Worm (Caenorhabditis elegans): ENCODE results near the gene clec-202.

Gene clec-202

DNA sequence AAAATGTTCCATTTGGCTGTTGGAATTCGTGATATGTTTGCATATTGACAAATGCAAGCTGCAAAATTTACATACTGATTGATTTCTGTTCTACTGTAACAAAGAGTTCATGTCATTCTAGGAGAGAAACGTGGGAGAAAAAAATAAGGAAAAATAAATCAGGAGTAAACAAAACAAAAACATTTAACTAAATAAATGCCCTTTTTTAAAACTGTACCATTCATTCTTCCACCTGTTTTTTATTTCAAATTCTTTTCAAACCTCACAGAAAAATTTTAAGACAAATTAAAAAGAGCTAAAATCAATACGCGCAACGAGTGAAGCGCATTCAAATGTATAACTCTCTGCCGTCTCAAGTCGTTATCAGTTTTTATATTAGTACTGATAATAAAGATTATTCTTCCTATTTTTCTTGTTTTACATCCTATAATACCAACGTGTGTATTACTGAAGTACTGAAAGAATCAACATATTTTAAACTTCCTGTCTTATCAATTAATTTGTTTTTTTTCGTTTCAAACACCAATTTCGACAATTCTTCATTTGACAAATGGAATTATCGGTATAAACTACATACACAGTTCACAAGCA lies 22.2 kb upstream of the clec-202 start, which contains the start of gene C49C3.10:
Gene C49C3.10 (minus strand): TSS at position 51 of the 591 bp plus-strand sequence.
- TF ChIP-seq ref-1 (GFP tag; conservative IDR thresholded peaks at IDR 0.05) = no peak
- TF ChIP-seq klf-2 (GFP tag; conservative IDR thresholded peaks at IDR 0.05) = no peak
- no peak for TF ChIP-seq T22C8.4 (GFP tag; IDR thresholded peaks at IDR 0.05)
- TF ChIP-seq tab-1 (GFP tag; IDR thresholded peaks at IDR 0.05) = no peak
- no peak for TF ChIP-seq ztf-23 (GFP tag; IDR thresholded peaks at IDR 0.05)

DNA sequence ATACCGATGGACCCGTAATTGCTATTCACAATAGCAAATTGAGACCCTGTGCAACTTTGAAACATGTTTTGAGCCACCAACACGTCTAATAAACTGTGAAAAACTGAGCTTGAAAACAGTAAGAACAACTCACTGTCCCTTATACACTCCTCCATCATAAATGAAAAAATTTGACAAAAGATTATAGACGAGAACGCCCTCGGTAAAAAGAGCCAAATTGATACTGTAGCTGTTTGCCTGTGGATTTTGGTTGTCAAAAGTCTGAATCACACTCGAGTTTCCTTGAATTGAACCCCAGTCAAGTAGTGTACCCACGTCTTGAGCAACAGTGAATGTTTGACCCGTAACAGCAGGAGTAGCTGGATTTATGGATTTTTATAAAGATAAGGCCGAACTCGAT lies 20.2 kb upstream of the clec-202 start:
- no peak for TF ChIP-seq med-1 (GFP tag; optimal IDR thresholded peaks at IDR 0.05; ENCODE audit: insufficient read depth)
- TF ChIP-seq tab-1 (GFP tag; IDR thresholded peaks at IDR 0.05) = no peak
- no peak for TF ChIP-seq ref-1 (GFP tag; conservative IDR thresholded peaks at IDR 0.05)
- TF ChIP-seq ztf-23 (GFP tag; IDR thresholded peaks at IDR 0.05) = no peak
- TF ChIP-seq ztf-29 (GFP tag; IDR thresholded peaks at IDR 0.05) = no peak
- TF ChIP-seq T22C8.4 (GFP tag; IDR thresholded peaks at IDR 0.05) = no peak
- TF ChIP-seq cog-1 (tag; optimal IDR thresholded peaks at IDR 0.05) = no peak
- no peak for TF ChIP-seq flt-1 (GFP tag; IDR thresholded peaks at IDR 0.05)
- no peak for TF ChIP-seq klf-2 (GFP tag; conservative IDR thresholded peaks at IDR 0.05)

ce11 chrIV:17342179-17342578 lies 19.1 kb upstream of the clec-202 start, which contains the start of gene C49C3.9:
Gene C49C3.9, minus strand, starts transcription at chrIV:17342314.
- TF ChIP-seq tab-1 (GFP tag; IDR thresholded peaks at IDR 0.05) = no peak
- no peak for TF ChIP-seq med-1 (GFP tag; optimal IDR thresholded peaks at IDR 0.05; ENCODE audit: insufficient read depth)
- TF ChIP-seq T22C8.4 (GFP tag; IDR thresholded peaks at IDR 0.05) = no peak
- no peak for TF ChIP-seq flt-1 (GFP tag; IDR thresholded peaks at IDR 0.05)
- TF ChIP-seq ztf-23 (GFP tag; IDR thresholded peaks at IDR 0.05) = no peak

- TF ChIP-seq med-1 (GFP tag; optimal IDR thresholded peaks at IDR 0.05; ENCODE audit: insufficient read depth) = no peak
Observed at ce11 chrIV:17342667-17343066, 18.6 kb upstream of the clec-202 start, which contains the start of gene C49C3.21. Gene C49C3.21, plus strand, starts transcription at chrIV:17342967.

DNA sequence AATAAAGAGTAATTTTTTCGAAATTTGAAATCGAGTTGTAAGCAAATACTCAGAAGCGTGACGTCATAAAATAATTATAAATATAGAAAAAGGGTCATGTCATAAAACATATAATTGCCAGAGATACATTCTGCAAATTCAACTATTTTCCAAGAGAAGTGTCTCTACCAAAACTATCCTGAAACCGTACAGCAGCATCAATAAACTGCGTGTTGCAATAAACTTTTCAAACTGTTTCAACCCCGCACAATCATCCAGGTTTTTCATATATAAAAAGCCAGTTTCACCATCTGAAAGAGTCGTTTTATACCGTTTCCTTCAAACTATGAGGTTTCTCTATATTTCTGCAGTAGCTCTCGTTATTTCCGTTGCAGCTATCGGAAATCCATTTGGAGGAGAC lies 17.8 kb upstream of the clec-202 start, which contains the start of gene C49C3.11:
Gene C49C3.11 (plus strand): TSS at position 301 of the 400 bp plus-strand sequence.
- TF ChIP-seq flt-1 (GFP tag; IDR thresholded peaks at IDR 0.05) (no peak), ztf-29 (GFP tag; IDR thresholded peaks at IDR 0.05) (no peak), tab-1 (GFP tag; IDR thresholded peaks at IDR 0.05) (no peak), T22C8.4 (GFP tag; IDR thresholded peaks at IDR 0.05) (no peak), med-1 (GFP tag; optimal IDR thresholded peaks at IDR 0.05; ENCODE audit: insufficient read depth) (no peak), ref-1 (GFP tag; conservative IDR thresholded peaks at IDR 0.05) (no peak), ztf-23 (GFP tag; IDR thresholded peaks at IDR 0.05) (no peak), cog-1 (tag; optimal IDR thresholded peaks at IDR 0.05) (no peak), klf-2 (GFP tag; conservative IDR thresholded peaks at IDR 0.05) (no peak)

- no peak for TF ChIP-seq ref-1 (GFP tag; conservative IDR thresholded peaks at IDR 0.05)
Observed at ce11 chrIV:17346599-17347218, 14.5 kb upstream of the clec-202 start, which contains the start of the genes clec-197 and clec-198. Gene clec-197, minus strand, starts transcription at chrIV:17346699. Gene clec-198, plus strand, starts transcription at chrIV:17347168.

DNA sequence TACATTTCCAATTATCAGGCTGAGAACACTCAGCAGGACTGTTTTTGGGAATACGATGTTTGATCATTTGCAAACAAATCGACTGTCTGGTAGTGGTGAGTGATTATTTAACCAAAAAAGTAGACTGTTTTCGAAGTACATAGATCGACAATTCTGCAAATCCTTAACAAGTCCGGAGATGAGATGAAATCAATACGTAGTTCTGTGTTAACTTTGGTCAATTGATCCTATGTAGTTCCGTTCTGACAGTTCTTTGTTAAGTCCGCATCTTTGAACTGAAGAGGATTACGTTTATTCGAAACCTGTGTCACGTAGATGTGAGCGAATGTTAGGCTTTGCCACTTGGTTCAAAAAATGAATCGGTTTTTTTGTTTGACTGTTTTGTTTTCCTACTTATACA lies 9.7 kb upstream of the clec-202 start, which contains the start of gene clec-199:
Gene clec-199 (plus strand): TSS at position 301 of the 400 bp plus-strand sequence.
- TF ChIP-seq ztf-23 (GFP tag; IDR thresholded peaks at IDR 0.05) = no peak
- TF ChIP-seq ref-1 (GFP tag; conservative IDR thresholded peaks at IDR 0.05) = no peak
- TF ChIP-seq ztf-29 (GFP tag; IDR thresholded peaks at IDR 0.05) = no peak
- TF ChIP-seq tab-1 (GFP tag; IDR thresholded peaks at IDR 0.05) = no peak
- TF ChIP-seq med-1 (GFP tag; optimal IDR thresholded peaks at IDR 0.05; ENCODE audit: insufficient read depth) = no peak
- TF ChIP-seq klf-2 (GFP tag; conservative IDR thresholded peaks at IDR 0.05) = no peak
- no peak for TF ChIP-seq T22C8.4 (GFP tag; IDR thresholded peaks at IDR 0.05)
- TF ChIP-seq cog-1 (tag; optimal IDR thresholded peaks at IDR 0.05) = no peak
- no peak for TF ChIP-seq flt-1 (GFP tag; IDR thresholded peaks at IDR 0.05)

DNA sequence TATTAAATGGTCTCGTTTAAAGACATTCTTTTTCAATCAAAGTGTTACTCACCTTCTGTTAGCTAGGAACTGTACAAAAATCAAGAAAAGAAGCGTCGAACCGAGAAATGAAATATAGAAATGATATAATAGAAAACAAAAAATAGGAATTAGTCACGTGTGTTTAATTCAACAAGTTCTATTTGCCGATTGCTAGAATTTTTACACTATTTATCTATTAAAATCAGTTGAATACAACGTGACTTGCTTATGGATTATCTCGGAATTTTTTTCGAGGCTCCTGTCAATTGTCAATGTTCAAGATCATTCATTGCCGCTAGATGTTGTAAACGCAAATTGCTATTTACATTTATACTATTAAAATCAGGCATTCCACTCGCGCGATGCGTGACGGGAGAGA lies 6.1 kb downstream of the clec-202 start, which contains the start of gene zipt-17:
Gene zipt-17 (minus strand): TSS at position 101 of the 400 bp plus-strand sequence.
- TF ChIP-seq ref-1 (GFP tag; conservative IDR thresholded peaks at IDR 0.05) (no peak), med-1 (GFP tag; optimal IDR thresholded peaks at IDR 0.05; ENCODE audit: insufficient read depth) (no peak), cog-1 (tag; optimal IDR thresholded peaks at IDR 0.05) (no peak), tab-1 (GFP tag; IDR thresholded peaks at IDR 0.05) (no peak), T22C8.4 (GFP tag; IDR thresholded peaks at IDR 0.05) (no peak), ztf-23 (GFP tag; IDR thresholded peaks at IDR 0.05) (no peak), ztf-29 (GFP tag; IDR thresholded peaks at IDR 0.05) (no peak)

DNA sequence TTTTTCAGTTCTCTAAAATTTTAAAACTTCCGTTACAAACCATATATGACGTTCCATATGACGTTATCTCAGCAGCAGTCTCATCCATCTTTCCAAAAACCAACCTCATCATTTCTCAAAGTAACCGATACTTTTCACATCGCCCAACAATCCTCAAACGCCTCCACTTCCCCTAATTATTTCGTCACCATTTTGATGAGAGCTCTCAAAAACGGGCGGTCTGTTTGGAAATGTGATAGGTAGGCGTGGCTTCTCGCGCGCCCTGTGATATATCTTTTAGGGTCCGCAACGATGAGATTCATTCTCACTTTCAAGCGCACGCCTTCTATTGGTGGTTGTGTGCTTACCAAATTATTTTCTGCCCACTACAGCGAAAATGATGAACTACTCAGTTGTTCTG lies 7.0 kb downstream of the clec-202 start, which contains the start of gene trh-1:
Gene trh-1 (plus strand): TSS at position 301 of the 400 bp plus-strand sequence.
- TF ChIP-seq flt-1 (GFP tag; IDR thresholded peaks at IDR 0.05) = no peak
- no peak for TF ChIP-seq med-1 (GFP tag; optimal IDR thresholded peaks at IDR 0.05; ENCODE audit: insufficient read depth)
- no peak for TF ChIP-seq cog-1 (tag; optimal IDR thresholded peaks at IDR 0.05)
- TF ChIP-seq ztf-23 (GFP tag; IDR thresholded peaks at IDR 0.05) = no peak
- no peak for TF ChIP-seq klf-2 (GFP tag; conservative IDR thresholded peaks at IDR 0.05)
- TF ChIP-seq T22C8.4 (GFP tag; IDR thresholded peaks at IDR 0.05) = no peak
- no peak for TF ChIP-seq ztf-29 (GFP tag; IDR thresholded peaks at IDR 0.05)
- TF ChIP-seq ref-1 (GFP tag; conservative IDR thresholded peaks at IDR 0.05) = no peak
- TF ChIP-seq tab-1 (GFP tag; IDR thresholded peaks at IDR 0.05) = no peak

DNA sequence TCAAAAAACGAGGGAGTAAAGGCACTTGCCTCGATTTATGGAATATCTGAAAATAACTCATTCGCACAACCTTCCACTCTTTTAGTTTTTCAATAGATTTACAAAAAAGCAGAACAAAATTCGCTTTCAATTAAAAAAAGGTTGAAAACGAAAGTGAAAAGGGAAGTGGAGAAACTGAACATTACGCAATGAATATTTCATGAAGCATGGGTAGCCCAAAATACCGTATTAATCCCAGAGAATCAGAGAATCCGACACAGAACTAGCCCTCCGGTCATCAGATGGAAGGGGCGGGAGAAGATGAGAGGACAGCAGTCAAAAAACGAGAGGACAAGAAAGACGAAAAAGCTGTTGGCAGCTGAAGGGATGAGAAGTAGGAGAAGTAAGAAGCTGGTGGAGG lies 10.2 kb downstream of the clec-202 start, which contains the start of gene C30H6.5:
Gene C30H6.5 (plus strand): TSS at position 301 of the 400 bp plus-strand sequence.
- no peak for TF ChIP-seq ref-1 (GFP tag; conservative IDR thresholded peaks at IDR 0.05)
- TF ChIP-seq ztf-23 (GFP tag; IDR thresholded peaks at IDR 0.05) = no peak
- no peak for TF ChIP-seq flt-1 (GFP tag; IDR thresholded peaks at IDR 0.05)
- no peak for TF ChIP-seq T22C8.4 (GFP tag; IDR thresholded peaks at IDR 0.05)
- TF ChIP-seq med-1 (GFP tag; optimal IDR thresholded peaks at IDR 0.05; ENCODE audit: insufficient read depth) = no peak
- TF ChIP-seq ztf-29 (GFP tag; IDR thresholded peaks at IDR 0.05) = no peak
- TF ChIP-seq cog-1 (tag; optimal IDR thresholded peaks at IDR 0.05) = no peak
- TF ChIP-seq klf-2 (GFP tag; conservative IDR thresholded peaks at IDR 0.05) = no peak
- no peak for TF ChIP-seq tab-1 (GFP tag; IDR thresholded peaks at IDR 0.05)
